Worm (Caenorhabditis elegans) whole organism, midembryonic: ENCODE results near the gene C27F2.9.

Experiments used
- T22C8.4 ChIP-seq: fragments of 200-800 bp; sonication (Bioruptor generic); IDR thresholded peaks from 2 replicates; pipeline ENCODE4 v1.3.6; 2022; ENCODE audit warnings: missing genetic modification characterization, missing compliant biosample characterization
- cog-1 ChIP-seq: sonication (generic microtip); optimal IDR thresholded peaks from 2 replicates; lab custom pipeline; 2016; ENCODE audit warnings: missing genetic modification characterization, missing compliant biosample characterization
- flt-1 ChIP-seq: fragments of 200-800 bp; sonication (Bioruptor generic); IDR thresholded peaks from 2 replicates; pipeline ENCODE4 v1.3.6; 2022; ENCODE audit warnings: missing genetic modification characterization, missing compliant biosample characterization
- klf-2 ChIP-seq: fragments of 200-800 bp; sonication (Bioruptor generic); conservative IDR thresholded peaks from 2 replicates; pipeline ENCODE4 v1.3.6; 2022; ENCODE audit warnings: missing genetic modification reagents, missing genetic modification characterization, missing compliant biosample characterization
- med-1 ChIP-seq: sonication (generic microtip); optimal IDR thresholded peaks from 2 replicates; lab custom pipeline; 2017; ENCODE audit warnings: missing genetic modification characterization, mild to moderate bottlenecking, missing compliant biosample characterization, antibody characterized with exemption, missing genetic modification reagents; ENCODE audit not compliant: insufficient read depth
- ref-1 ChIP-seq: fragments of 200-800 bp; sonication (Bioruptor generic); conservative IDR thresholded peaks from 2 replicates; pipeline ENCODE4 v1.3.6; 2022; ENCODE audit warnings: missing genetic modification reagents, missing genetic modification characterization, missing compliant biosample characterization
- tab-1 ChIP-seq: fragments of 200-800 bp; sonication (Bioruptor generic); IDR thresholded peaks from 2 replicates; pipeline ENCODE4 v1.3.6; 2022; ENCODE audit warnings: missing genetic modification characterization, missing compliant biosample characterization
- ztf-23 ChIP-seq: fragments of 200-800 bp; sonication (Bioruptor generic); IDR thresholded peaks from 2 replicates; pipeline ENCODE4 v1.3.6; 2022; ENCODE audit warnings: missing genetic modification reagents, missing genetic modification characterization, missing compliant biosample characterization
- ztf-29 ChIP-seq: fragments of 200-800 bp; sonication (Bioruptor generic); IDR thresholded peaks from 2 replicates; pipeline ENCODE4 v1.3.6; 2022; ENCODE audit warnings: missing genetic modification reagents, missing genetic modification characterization, missing compliant biosample characterization

The C27F2.9 gene

DNA sequence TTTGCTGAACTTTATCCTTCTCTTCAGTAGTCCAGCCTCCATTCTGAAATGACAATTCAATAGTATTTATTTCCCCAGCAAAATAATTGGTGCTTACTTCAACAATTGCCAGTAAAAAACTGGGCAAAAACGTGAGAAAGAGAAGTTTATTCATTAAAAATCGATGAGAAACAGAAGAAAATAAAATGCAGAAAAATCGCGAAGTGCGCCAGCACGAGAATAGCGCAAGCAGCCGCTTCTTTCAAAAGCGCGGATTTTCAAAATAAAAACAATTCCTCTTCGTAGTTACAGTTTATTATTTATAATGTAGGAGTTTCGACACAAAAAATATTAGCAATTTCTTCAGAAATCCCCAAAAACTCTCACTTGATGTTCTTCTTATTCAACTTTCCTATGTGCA is at the start of gene C27F2.9:
C27F2.9 (minus strand) TSS at position 159 of the 400 bp plus-strand sequence.
- TF ChIP-seq ztf-23 (GFP tag; lab: Robert Waterston, UW), result peak; percentile 61; the same call in 1 of the 2 replicates
- no peak for TF ChIP-seq cog-1 (tag; lab: Kevin White, UChicago)
- peak; percentile 76 for TF ChIP-seq flt-1 (GFP tag; lab: Robert Waterston, UW)
- peak; percentile 1 for TF ChIP-seq med-1 (GFP tag; lab: Kevin White, UChicago)
- 0 out of 2 replicates have a peak, but pooled peaks have one; percentile 27 for TF ChIP-seq T22C8.4
- no peak for TF ChIP-seq klf-2 (GFP tag; lab: Robert Waterston, UW)
- TF ChIP-seq ref-1 (GFP tag; lab: Robert Waterston, UW), result no peak
- TF ChIP-seq tab-1, result 0 out of 2 replicates have a peak, but pooled peaks have one; percentile 22
- no peak for TF ChIP-seq ztf-29 (GFP tag; lab: Robert Waterston, UW)

DNA sequence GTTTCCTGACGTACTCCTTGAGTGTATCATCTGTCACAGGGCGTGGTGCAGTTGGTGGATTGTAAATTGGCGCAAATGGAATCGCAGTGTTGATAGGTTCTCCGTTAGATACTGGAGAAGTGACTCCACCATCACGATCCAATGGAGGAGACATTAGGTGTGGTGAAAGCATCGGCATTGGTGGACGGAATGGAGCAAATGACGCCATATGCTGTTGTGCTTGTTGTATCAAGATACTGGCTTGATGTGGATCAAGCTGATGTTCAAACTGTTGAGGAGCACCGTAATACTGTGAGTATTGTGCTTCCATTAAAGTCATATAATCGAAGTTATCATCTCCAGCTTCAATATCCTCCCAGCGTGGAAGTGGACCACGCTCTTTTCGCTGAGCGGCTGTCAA is 49.6 kb upstream of the C27F2.9 start:
- TF ChIP-seq klf-2 (GFP tag; lab: Robert Waterston, UW) (no peak), tab-1 (no peak), flt-1 (GFP tag; lab: Robert Waterston, UW) (no peak), ztf-29 (GFP tag; lab: Robert Waterston, UW) (no peak), med-1 (GFP tag; lab: Kevin White, UChicago) (no peak), T22C8.4 (no peak), ztf-23 (GFP tag; lab: Robert Waterston, UW) (no peak), ref-1 (GFP tag; lab: Robert Waterston, UW) (no peak), cog-1 (tag; lab: Kevin White, UChicago) (no peak)

DNA sequence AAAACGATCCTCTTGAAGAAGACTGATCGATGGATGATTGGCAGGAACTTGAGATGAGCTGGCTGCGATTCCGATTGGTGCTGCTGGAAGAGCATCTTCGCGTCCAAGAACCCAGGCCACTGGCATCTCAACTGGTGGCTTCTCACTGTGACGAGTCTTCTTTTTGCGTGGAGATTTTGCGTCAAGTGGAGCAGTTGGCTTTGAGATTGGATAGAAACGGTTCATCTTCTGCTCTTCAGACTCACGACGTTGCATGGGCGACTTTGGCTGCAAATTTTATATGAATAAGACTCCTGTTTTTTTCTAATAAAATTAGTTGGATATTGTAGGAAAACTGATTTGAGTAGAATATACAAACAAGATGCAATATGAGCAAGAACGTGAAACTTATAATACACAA is 47.9 kb upstream of the C27F2.9 start:
- TF ChIP-seq cog-1 (tag; lab: Kevin White, UChicago), result no peak
- TF ChIP-seq tab-1, result no peak

DNA sequence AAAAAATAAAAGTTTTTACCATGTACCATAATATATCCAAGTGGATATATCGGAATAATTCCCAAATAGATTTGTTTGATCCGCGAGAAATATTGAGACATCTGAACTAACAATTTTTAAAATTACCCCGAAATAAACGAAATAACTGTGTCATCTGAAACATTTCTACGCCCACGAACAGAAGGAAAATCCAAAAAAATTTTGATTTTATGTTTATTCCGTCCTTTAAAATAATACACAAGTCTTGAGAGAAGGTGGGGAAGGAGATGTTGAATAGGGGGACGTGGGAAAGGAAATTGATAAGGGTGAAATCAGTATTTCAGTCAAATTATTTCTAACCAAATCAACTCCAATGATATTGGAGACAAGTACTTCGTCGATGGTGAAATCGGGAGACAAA is 45.9 kb upstream of the C27F2.9 start, which contains the start of gene R144.11:
R144.11 (minus strand) TSS at position 101 of the 400 bp plus-strand sequence.
- TF ChIP-seq klf-2 (GFP tag; lab: Robert Waterston, UW), result no peak
- TF ChIP-seq flt-1 (GFP tag; lab: Robert Waterston, UW), result no peak
- TF ChIP-seq cog-1 (tag; lab: Kevin White, UChicago), result no peak
- TF ChIP-seq tab-1, result no peak
- TF ChIP-seq T22C8.4, result no peak
- TF ChIP-seq med-1 (GFP tag; lab: Kevin White, UChicago), result no peak
- TF ChIP-seq ref-1 (GFP tag; lab: Robert Waterston, UW), result no peak
- TF ChIP-seq ztf-23 (GFP tag; lab: Robert Waterston, UW), result no peak
- no peak for TF ChIP-seq ztf-29 (GFP tag; lab: Robert Waterston, UW)

DNA sequence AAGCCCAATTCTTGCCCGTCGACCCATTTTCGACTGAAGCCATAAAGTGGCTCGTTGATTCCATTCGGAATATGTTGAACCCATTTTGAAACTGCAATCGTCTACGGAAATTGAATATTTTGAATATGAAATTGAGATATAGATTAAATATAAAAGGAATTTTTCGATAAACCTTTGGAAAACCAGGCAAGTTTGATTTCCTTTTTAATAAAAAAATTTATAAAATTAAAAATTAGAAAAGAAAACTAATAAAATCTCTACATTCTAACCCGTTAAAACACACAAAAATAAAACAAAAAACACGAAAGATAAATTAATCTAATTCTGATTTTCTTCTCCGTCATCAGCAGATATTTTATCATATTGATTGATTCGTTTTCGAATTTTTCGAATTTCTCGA is 44.0 kb upstream of the C27F2.9 start, which contains the start of gene R144.12:
R144.12 (minus strand) TSS at position 101 of the 400 bp plus-strand sequence.
- TF ChIP-seq ztf-23 (GFP tag; lab: Robert Waterston, UW) (no peak), med-1 (GFP tag; lab: Kevin White, UChicago) (no peak), T22C8.4 (no peak), tab-1 (no peak), cog-1 (tag; lab: Kevin White, UChicago) (no peak), ztf-29 (GFP tag; lab: Robert Waterston, UW) (no peak), ref-1 (GFP tag; lab: Robert Waterston, UW) (no peak), flt-1 (GFP tag; lab: Robert Waterston, UW) (no peak), klf-2 (GFP tag; lab: Robert Waterston, UW) (no peak)

DNA sequence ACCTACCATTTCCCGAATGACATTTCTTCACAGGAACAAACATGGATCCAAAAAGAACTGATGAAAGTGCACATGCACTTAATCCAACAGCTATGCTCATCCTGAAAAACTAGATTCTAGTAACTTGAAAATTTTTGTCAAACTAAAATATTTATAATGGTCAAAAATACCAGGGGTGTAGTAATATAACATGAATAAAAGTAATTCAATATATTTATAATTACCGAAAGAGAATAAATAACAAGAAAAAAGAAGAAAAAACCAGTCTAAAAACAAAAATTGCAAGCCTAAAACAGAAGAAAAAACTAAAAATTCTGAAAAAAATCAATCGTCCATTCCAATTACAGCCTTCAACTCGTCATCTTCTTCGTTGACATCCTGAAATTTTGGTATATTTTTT is 41.8 kb upstream of the C27F2.9 start, which contains the start of gene R144.6:
R144.6 (minus strand) TSS at position 101 of the 400 bp plus-strand sequence.
- no peak for TF ChIP-seq ref-1 (GFP tag; lab: Robert Waterston, UW)
- no peak for TF ChIP-seq ztf-23 (GFP tag; lab: Robert Waterston, UW)

DNA sequence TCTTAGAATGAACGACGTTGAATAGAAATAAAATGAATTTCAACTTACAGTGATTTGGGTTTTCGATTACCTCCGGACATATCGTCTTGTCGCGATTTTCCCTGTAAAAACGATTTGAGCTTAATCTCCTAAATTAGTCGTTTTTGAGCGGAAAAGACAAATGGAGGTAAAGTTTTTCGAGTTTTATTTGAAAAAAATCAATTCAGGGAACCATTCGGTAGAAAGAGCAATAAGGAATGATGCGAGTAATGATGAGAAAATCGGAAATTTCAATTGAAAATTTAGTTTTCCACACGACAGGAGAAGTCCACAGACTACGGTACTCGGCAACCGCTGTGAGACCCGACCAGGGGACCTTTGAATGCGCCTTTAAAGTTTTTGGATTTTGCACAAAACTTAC is 39.4 kb upstream of the C27F2.9 start, which contains the start of gene R144.10:
R144.10 (minus strand) TSS at position 101 of the 400 bp plus-strand sequence.
- TF ChIP-seq flt-1 (GFP tag; lab: Robert Waterston, UW), result no peak
- no peak for TF ChIP-seq ztf-23 (GFP tag; lab: Robert Waterston, UW)
- TF ChIP-seq T22C8.4, result no peak

DNA sequence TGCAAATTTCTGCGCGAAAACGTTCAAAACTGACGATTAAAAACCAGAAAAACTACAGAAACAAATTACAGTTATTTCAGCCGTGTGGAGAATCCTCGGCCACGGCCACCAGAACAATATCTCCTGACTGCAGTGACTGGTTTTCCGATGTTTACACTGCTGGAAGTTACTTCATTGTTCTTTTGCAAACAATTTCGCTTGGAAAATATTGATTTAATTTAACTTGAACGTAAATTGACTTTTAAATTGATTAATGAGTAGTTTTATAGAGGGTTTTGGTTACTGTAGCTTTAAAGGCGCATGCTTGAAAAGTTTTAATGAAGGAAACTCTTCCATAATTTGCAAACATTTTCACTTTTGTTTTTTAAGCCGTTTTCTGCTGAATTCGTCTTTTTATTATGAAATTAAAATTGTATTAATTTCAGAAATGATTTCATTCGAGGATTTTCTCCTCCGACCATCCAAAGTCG is 36.1 kb upstream of the C27F2.9 start, which contains the start of gene smcr-8:
smcr-8 (plus strand) TSS at position 420 of the 470 bp plus-strand sequence.
- no peak for TF ChIP-seq klf-2 (GFP tag; lab: Robert Waterston, UW)
- TF ChIP-seq tab-1, result no peak
- no peak for TF ChIP-seq ztf-29 (GFP tag; lab: Robert Waterston, UW)
- TF ChIP-seq ztf-23 (GFP tag; lab: Robert Waterston, UW), result no peak
- TF ChIP-seq med-1 (GFP tag; lab: Kevin White, UChicago), result no peak
- no peak for TF ChIP-seq flt-1 (GFP tag; lab: Robert Waterston, UW)
- TF ChIP-seq cog-1 (tag; lab: Kevin White, UChicago), result no peak
- no peak for TF ChIP-seq T22C8.4
- TF ChIP-seq ref-1 (GFP tag; lab: Robert Waterston, UW), result no peak

DNA sequence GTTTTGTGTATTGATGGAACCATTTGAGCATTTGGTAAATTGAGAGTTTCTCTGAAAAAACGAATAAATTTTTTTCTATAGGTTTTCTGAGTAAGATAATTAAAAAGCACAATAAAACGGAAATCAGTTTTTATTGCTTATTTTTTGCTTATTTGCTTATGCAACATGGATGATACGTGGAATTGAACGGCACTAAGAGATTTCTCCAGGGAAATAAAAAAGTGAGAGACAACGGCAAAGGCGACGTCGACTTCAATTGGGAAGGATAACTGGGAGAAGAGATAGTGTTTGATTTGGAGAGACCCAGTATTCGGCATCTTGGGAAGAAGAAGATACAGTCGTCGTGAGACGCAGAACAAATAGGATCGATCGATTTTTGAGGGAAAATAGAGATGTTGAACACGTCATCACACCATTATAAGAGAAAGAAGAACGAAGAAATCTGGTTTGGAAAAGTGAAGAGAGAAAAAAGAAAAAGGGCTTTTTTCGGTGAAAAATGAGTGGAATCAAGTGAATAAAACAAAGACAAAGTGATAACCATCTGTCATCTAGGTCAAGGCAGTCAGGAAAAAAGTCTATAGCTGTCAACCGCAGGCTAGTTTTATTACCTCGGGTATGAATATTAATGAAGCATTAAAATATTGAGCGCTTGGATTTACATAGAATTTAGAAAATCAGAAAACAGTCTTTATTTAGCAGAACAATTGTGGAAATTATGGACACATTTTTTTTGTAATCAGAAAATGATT is 35.4 kb upstream of the C27F2.9 start, which contains the start of gene tmem-131:
tmem-131 (minus strand) TSS at position 51 of the 749 bp plus-strand sequence.
- peak; percentile 57; the same call in 1 of the 2 replicates for TF ChIP-seq T22C8.4
- no peak for TF ChIP-seq ref-1 (GFP tag; lab: Robert Waterston, UW)

DNA sequence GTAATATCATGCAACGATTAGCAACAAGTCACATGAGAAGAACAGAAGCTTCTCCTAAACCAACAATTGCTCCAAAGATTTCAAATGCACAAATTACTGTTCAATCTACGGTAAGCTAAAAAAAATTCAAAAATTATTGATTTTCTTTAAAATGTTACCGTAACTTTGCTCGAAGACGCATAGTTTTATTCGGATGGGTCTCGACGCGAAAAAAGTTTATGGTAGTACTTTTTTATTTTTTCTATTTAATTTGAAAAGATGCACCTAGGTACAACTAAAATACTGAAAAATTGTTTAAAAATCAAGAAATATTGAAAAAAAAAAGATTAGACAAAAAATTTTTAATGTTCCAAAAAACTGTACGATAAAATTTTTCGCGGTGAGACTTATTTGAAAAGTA is 24.8 kb upstream of the C27F2.9 start:
- TF ChIP-seq cog-1 (tag; lab: Kevin White, UChicago) (no peak), T22C8.4 (no peak), ref-1 (GFP tag; lab: Robert Waterston, UW) (no peak), ztf-29 (GFP tag; lab: Robert Waterston, UW) (no peak), med-1 (GFP tag; lab: Kevin White, UChicago) (no peak), klf-2 (GFP tag; lab: Robert Waterston, UW) (no peak), ztf-23 (GFP tag; lab: Robert Waterston, UW) (no peak), tab-1 (no peak), flt-1 (GFP tag; lab: Robert Waterston, UW) (no peak)
